Fruit fly (Drosophila melanogaster): ENCODE results near the gene CG7567.

Gene CG7567

dm6 chr3R:29572040-29572648, 15.8 kb downstream of the CG7567 start:
- TF ChIP-seq brk (GFP tag; optimal IDR thresholded peaks at IDR 0.05) (no peak), Sp1 (GFP tag; optimal IDR thresholded peaks at IDR 0.05) (no peak), sv (GFP tag; optimal IDR thresholded peaks at IDR 0.05) (no peak), Rel (GFP tag; optimal IDR thresholded peaks at IDR 0.05) (no peak), Rel (tag; optimal IDR thresholded peaks at IDR 0.05) (no peak), dl (GFP tag; optimal IDR thresholded peaks at IDR 0.05; ENCODE audit: insufficient read depth in 1 of 2, partially characterized antibody in 2 of 2) (no peak), h (GFP tag; optimal IDR thresholded peaks at IDR 0.05) (no peak), Vsx2 (GFP tag; optimal IDR thresholded peaks at IDR 0.05; ENCODE audit: partially characterized antibody) (no peak), CG32264 (GFP tag; optimal IDR thresholded peaks at IDR 0.05) (no peak), rgr (GFP tag; optimal IDR thresholded peaks at IDR 0.05) (no peak), woc (GFP tag; optimal IDR thresholded peaks at IDR 0.05) (no peak), Dif (GFP tag; optimal IDR thresholded peaks at IDR 0.05; ENCODE audit: partially characterized antibody) (no peak), dsf (GFP tag; optimal IDR thresholded peaks at IDR 0.05; ENCODE audit: borderline replicate concordance) (no peak), HLH106 (tag; optimal IDR thresholded peaks at IDR 0.05) (no peak)

- TF ChIP-seq dmrt93B (GFP tag; optimal IDR thresholded peaks at IDR 0.05) (no peak), brk (GFP tag; optimal IDR thresholded peaks at IDR 0.05) (no peak), CrebA (GFP tag; optimal IDR thresholded peaks at IDR 0.05; ENCODE audit: borderline replicate concordance) (no peak), HLH106 (tag; optimal IDR thresholded peaks at IDR 0.05) (no peak), pan (optimal IDR thresholded peaks at IDR 0.05) (no peak)
Observed at dm6 chr3R:29570239-29570814, 17.6 kb downstream of the CG7567 start.

dm6 chr3R:29566997-29567670, 20.8 kb downstream of the CG7567 start:
- TF ChIP-seq sv (GFP tag; optimal IDR thresholded peaks at IDR 0.05), result peak; percentile 38
- peak; percentile 89 for TF ChIP-seq h (GFP tag; optimal IDR thresholded peaks at IDR 0.05)
- TF ChIP-seq fru (GFP tag; optimal IDR thresholded peaks at IDR 0.05), result peak; percentile 79
- TF ChIP-seq Hr83 (GFP tag; optimal IDR thresholded peaks at IDR 0.05; ENCODE audit: poor library complexity, severe bottlenecking), result no peak
- peak; percentile 79 for TF ChIP-seq Hnf4 (GFP tag; optimal IDR thresholded peaks at IDR 0.05)
- TF ChIP-seq psq (GFP tag; optimal IDR thresholded peaks at IDR 0.05), result peak; percentile 71
- TF ChIP-seq lola (GFP tag; optimal IDR thresholded peaks at IDR 0.05), result no peak
- TF ChIP-seq Dfd (GFP tag; optimal IDR thresholded peaks at IDR 0.05), result no peak
- TF ChIP-seq Jra (GFP tag; optimal IDR thresholded peaks at IDR 0.05), result peak; percentile 68
- TF ChIP-seq Abd-B (GFP tag; optimal IDR thresholded peaks at IDR 0.05), result no peak
- TF ChIP-seq sage (GFP tag; optimal IDR thresholded peaks at IDR 0.05), result peak; percentile 62
- peak; percentile 8 for TF ChIP-seq CrebA (GFP tag; optimal IDR thresholded peaks at IDR 0.05; ENCODE audit: borderline replicate concordance)
- peak; percentile 77 for TF ChIP-seq ey (GFP tag; optimal IDR thresholded peaks at IDR 0.05)
- TF ChIP-seq dmrt93B (GFP tag; optimal IDR thresholded peaks at IDR 0.05), result peak; percentile 72
- no peak for TF ChIP-seq Hr78 (GFP tag; optimal IDR thresholded peaks at IDR 0.05)
- no peak for TF ChIP-seq Rel (GFP tag; optimal IDR thresholded peaks at IDR 0.05)
- peak; percentile 24 for TF ChIP-seq Rel (tag; optimal IDR thresholded peaks at IDR 0.05)
- no peak for TF ChIP-seq GATAd (GFP tag; optimal IDR thresholded peaks at IDR 0.05)
- peak; percentile 76 for TF ChIP-seq Sp1 (GFP tag; optimal IDR thresholded peaks at IDR 0.05)
- TF ChIP-seq Mio (GFP tag; optimal IDR thresholded peaks at IDR 0.05), result no peak
- peak; percentile 86 for TF ChIP-seq br (GFP tag; optimal IDR thresholded peaks at IDR 0.05)
- peak; percentile 88 for TF ChIP-seq HLH106 (tag; optimal IDR thresholded peaks at IDR 0.05)
- peak in 1 of 2 experiments; percentile 90 for TF ChIP-seq foxo (GFP tag; optimal IDR thresholded peaks at IDR 0.05)
- TF ChIP-seq dl (GFP tag; optimal IDR thresholded peaks at IDR 0.05; ENCODE audit: insufficient read depth in 1 of 2, partially characterized antibody in 2 of 2), result no peak
- TF ChIP-seq pan (optimal IDR thresholded peaks at IDR 0.05), result no peak
- no peak for TF ChIP-seq jim (GFP tag; optimal IDR thresholded peaks at IDR 0.05)
- peak; percentile 42 for TF ChIP-seq tai (GFP tag; optimal IDR thresholded peaks at IDR 0.05)
- no peak for TF ChIP-seq N (GFP tag; optimal IDR thresholded peaks at IDR 0.05)
- peak; percentile 71 for TF ChIP-seq OdsH (GFP tag; optimal IDR thresholded peaks at IDR 0.05)
- no peak for TF ChIP-seq Myc (optimal IDR thresholded peaks at IDR 0.05)
- TF ChIP-seq Dif (GFP tag; optimal IDR thresholded peaks at IDR 0.05; ENCODE audit: partially characterized antibody), result no peak
- TF ChIP-seq dsf (GFP tag; optimal IDR thresholded peaks at IDR 0.05; ENCODE audit: borderline replicate concordance), result no peak
- peak; percentile 69 for TF ChIP-seq CG32264 (GFP tag; optimal IDR thresholded peaks at IDR 0.05)
- TF ChIP-seq Vsx2 (GFP tag; optimal IDR thresholded peaks at IDR 0.05; ENCODE audit: partially characterized antibody), result no peak
- TF ChIP-seq rgr (GFP tag; optimal IDR thresholded peaks at IDR 0.05), result peak; percentile 81
- TF ChIP-seq woc (GFP tag; optimal IDR thresholded peaks at IDR 0.05), result peak; percentile 64
- TF ChIP-seq CG9705 (GFP tag; optimal IDR thresholded peaks at IDR 0.05), result peak; percentile 62
- peak; percentile 24 for TF ChIP-seq brk (GFP tag; optimal IDR thresholded peaks at IDR 0.05)
- no peak for TF ChIP-seq usp (GFP tag; optimal IDR thresholded peaks at IDR 0.05)
